Worm (Caenorhabditis elegans) whole organism, young adult: ENCODE results near the gene C40C9.4.

Experiments
- ama-1 ChIP-seq, 3 experiments: fragments of 150-350 bp in 1 of 3; sonication (generic microtip) in 2 of 3; optimal IDR thresholded peaks; 2 replicates each; lab custom pipeline; 2014 to 2018; ENCODE audit warnings: missing biosample characterization in 2 of 3, missing genetic modification characterization in 2 of 3, missing genetic modification reagents in 2 of 3
- cebp-2 ChIP-seq: fragments of 200-800 bp; sonication (Bioruptor generic); IDR thresholded peaks from 2 replicates; pipeline ENCODE4 v1.3.6; 2022; ENCODE audit warnings: missing genetic modification characterization, missing compliant biosample characterization
- mxl-1 ChIP-seq: sonication (generic microtip); optimal IDR thresholded peaks from 2 replicates; lab custom pipeline; 2016; ENCODE audit warnings: missing genetic modification characterization, missing compliant biosample characterization
- rpc-1 ChIP-seq, 2 experiments: fragments of 150-350 bp in 1 of 2; sonication (generic microtip) in 1 of 2; optimal IDR thresholded peaks; 2 replicates each; lab custom pipeline; 2014 to 2018; ENCODE audit warnings: missing biosample characterization in 1 of 2, missing genetic modification characterization in 1 of 2, missing genetic modification reagents in 1 of 2, missing genotype in 1 of 2
- snpc-4 ChIP-seq, 5 experiments: fragments of 150-350 bp in 1 of 5; sonication (generic microtip) in 4 of 5; optimal IDR thresholded peaks; 2 replicates each; lab custom pipeline; 2014 to 2018; ENCODE audit warnings: missing genetic modification characterization in 5 of 5, missing biosample characterization in 3 of 5, antibody characterized with exemption in 2 of 5, mild to moderate bottlenecking in 2 of 5, missing compliant biosample characterization in 2 of 5, missing genotype in 2 of 5, moderate library complexity in 2 of 5, missing genetic modification reagents in 1 of 5

DNA sequence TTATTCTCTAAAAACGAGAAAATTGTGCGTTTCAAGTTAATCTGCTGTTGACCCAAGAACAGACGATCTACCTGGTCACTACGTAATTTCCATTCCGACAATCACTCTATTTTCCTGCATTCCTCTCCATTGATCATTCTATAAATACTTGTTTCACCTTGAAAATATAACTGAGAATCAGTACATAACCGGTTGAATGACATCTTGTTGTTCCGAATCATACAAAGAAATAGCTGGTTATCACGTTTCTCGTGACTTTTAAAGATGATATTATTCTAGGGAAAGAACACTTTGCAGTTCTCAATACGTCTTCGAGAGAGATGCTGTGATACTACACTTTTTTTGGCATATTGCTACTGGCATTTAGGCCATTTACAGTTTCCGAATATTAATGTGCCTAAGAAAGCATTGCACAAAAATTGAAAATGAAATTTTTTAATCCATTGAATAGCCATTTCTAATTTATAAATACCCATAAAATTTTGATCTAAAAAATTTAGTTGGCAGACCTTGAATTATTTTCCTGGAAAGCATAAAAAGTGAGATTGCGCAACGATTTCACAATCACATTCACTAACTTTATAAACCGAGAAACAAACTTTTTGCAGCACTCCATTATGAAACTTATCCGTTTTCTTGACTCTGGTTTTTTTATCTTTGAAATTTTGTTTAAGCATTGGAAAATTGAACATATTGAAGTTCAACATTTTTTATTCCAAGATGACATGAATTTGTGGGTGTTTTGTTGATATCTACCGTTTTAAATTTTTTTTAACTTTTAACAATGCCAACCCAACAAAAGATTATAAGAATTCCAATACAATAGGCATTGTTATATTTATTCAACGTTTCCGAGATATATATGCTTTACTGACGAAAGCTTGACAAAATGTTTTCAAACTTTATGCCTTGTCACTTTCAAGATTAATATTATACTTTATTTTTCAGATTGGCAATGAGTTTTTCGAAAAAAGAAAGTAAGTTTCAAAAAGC is 13.0 kb downstream of the C40C9.4 start, which contains the start of gene C04A11.5:
- TF ChIP-seq snpc-4 (GFP tag; optimal IDR thresholded peaks at IDR 0.05; lab: Kevin White, UChicago): no peak
- TF ChIP-seq snpc-4 (tag; optimal IDR thresholded peaks at IDR 0.05; lab: Kevin White, UChicago): no peak
- TF ChIP-seq rpc-1 (optimal IDR thresholded peaks at IDR 0.05; lab: Kevin White, UChicago): no peak
- TF ChIP-seq rpc-1 (tag; optimal IDR thresholded peaks at IDR 0.05; lab: Kevin White, UChicago): no peak
- no peak for TF ChIP-seq cebp-2 (GFP tag; lab: Robert Waterston, UW)
- TF ChIP-seq ama-1 (optimal IDR thresholded peaks at IDR 0.05; lab: Kevin White, UChicago): no peak
- TF ChIP-seq ama-1 (GFP tag; optimal IDR thresholded peaks at IDR 0.05; lab: Kevin White, UChicago): no peak
- no peak for TF ChIP-seq mxl-1
